Worm (Caenorhabditis elegans): ENCODE data around the gene K07E8.7.

Gene K07E8.7

ce11 chrII:643733-644132 lies 6.4 kb downstream of the K07E8.7 start:
- TF ChIP-seq nhr-12 (tag; optimal IDR thresholded peaks at IDR 0.05), result no peak

DNA sequence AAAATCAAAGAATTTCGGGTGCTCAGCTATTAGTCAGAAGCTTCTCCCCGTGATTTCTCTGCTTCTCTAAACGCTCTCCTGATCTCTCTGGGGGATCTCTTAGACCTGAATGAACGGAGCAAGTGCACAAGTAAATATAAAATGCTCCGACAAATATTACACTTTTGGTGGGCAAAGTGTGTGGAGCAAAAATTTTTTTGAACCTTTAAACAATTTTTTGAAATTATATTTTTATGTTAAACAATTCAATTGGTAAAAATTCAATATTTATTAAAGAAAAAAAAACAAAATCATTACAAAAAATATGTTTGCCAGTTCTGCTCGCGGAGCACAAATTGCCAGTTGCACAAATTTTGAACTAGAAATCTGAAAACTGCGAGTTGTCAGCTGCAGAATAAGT lies 10.7 kb downstream of the K07E8.7 start, which contains the start of gene K07E8.6:
K07E8.6 (minus strand) TSS at position 101 of the 400 bp plus-strand sequence.
- TF ChIP-seq ceh-82 (tag; optimal IDR thresholded peaks at IDR 0.05), result no peak
- no peak for TF ChIP-seq sma-3 (GFP tag; optimal IDR thresholded peaks at IDR 0.05)
- TF ChIP-seq egl-27 (tag; optimal IDR thresholded peaks at IDR 0.05), result no peak
- TF ChIP-seq C34F6.9 (tag; optimal IDR thresholded peaks at IDR 0.05), result peak; percentile 12
- no peak for TF ChIP-seq zag-1 (tag; optimal IDR thresholded peaks at IDR 0.05)
- TF ChIP-seq ztf-4 (tag; optimal IDR thresholded peaks at IDR 0.05), result no peak

DNA sequence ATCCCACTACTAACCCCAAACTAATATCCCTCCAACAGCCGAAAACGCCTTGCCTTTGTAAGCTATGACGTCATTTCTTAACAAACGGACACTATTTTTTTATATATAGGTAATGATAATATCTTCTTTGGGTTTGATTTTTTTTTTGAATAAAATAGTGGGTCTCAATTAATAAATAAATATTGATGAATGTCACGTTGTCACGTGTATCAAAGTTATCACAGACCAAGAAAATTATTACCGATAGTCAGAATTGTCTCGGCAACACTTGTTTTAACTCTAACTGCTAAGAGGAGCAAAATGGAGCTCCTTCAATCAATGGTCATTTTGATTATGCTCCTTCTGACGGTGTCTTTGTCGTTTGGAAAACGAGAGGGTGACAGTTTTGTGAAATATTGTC lies 16.2 kb downstream of the K07E8.7 start, which contains the start of gene T04B8.1:
T04B8.1 (plus strand) TSS at position 301 of the 400 bp plus-strand sequence.
- TF ChIP-seq nhr-129 (tag; optimal IDR thresholded peaks at IDR 0.05), result no peak
- TF ChIP-seq nhr-237 (tag; optimal IDR thresholded peaks at IDR 0.05), result no peak
- no peak for TF ChIP-seq alr-1 (tag; optimal IDR thresholded peaks at IDR 0.05)
- no peak for TF ChIP-seq lsy-2 (tag; optimal IDR thresholded peaks at IDR 0.05)
- TF ChIP-seq aly-2 (tag; optimal IDR thresholded peaks at IDR 0.05), result no peak
- TF ChIP-seq nhr-6 (tag; optimal IDR thresholded peaks at IDR 0.05), result no peak
- TF ChIP-seq dmd-4 (tag; optimal IDR thresholded peaks at IDR 0.05), result no peak

ce11 chrII:627913-628312 lies 22.3 kb downstream of the K07E8.7 start:
- TF ChIP-seq nhr-129 (tag; optimal IDR thresholded peaks at IDR 0.05) (no peak), nhr-237 (tag; optimal IDR thresholded peaks at IDR 0.05) (no peak), lsy-2 (tag; optimal IDR thresholded peaks at IDR 0.05) (no peak), lin-39 (tag; optimal IDR thresholded peaks at IDR 0.05) (no peak), mbf-1 (tag; optimal IDR thresholded peaks at IDR 0.05) (no peak), nhr-6 (tag; optimal IDR thresholded peaks at IDR 0.05) (no peak), fos-1 (tag; optimal IDR thresholded peaks at IDR 0.05) (no peak), mab-5 (tag; optimal IDR thresholded peaks at IDR 0.05) (no peak), gmeb-1 (tag; optimal IDR thresholded peaks at IDR 0.05) (no peak), lin-11 (tag; optimal IDR thresholded peaks at IDR 0.05) (no peak), C34F6.9 (tag; optimal IDR thresholded peaks at IDR 0.05) (no peak), zag-1 (tag; optimal IDR thresholded peaks at IDR 0.05) (no peak), aly-2 (tag; optimal IDR thresholded peaks at IDR 0.05) (no peak), unc-39 (tag; optimal IDR thresholded peaks at IDR 0.05) (no peak), nhr-10 (tag; optimal IDR thresholded peaks at IDR 0.05) (no peak), nhr-23 (tag; optimal IDR thresholded peaks at IDR 0.05) (no peak), ztf-1 (GFP tag; conservative IDR thresholded peaks at IDR 0.05) (no peak), ztf-4 (tag; optimal IDR thresholded peaks at IDR 0.05) (no peak)

DNA sequence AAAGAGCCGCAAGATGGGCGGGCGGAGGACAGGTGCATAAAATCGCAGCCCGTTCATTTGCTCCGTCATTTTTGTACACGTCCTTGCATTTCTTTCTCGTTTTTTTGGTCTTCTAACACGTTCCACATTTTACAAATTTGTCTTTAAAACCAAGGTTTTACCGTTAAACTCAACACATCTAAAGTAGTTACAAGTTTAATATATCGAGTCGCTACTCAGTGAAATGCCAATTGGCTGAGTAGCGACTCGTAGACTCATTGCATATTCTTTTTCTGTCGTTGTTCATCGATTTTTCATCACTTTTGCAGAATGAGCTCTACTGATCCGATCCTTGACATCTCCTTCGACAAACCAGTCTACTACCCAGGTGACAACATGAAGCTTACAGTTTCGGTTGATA lies 23.0 kb downstream of the K07E8.7 start, which contains the start of gene arrd-1:
arrd-1 (plus strand) TSS at position 301 of the 400 bp plus-strand sequence.
- no peak for TF ChIP-seq ZK546.5 (tag; optimal IDR thresholded peaks at IDR 0.05)
- no peak for TF ChIP-seq peb-1 (tag; optimal IDR thresholded peaks at IDR 0.05)
- TF ChIP-seq nhr-10 (tag; optimal IDR thresholded peaks at IDR 0.05), result no peak
- TF ChIP-seq unc-62 (GFP tag; optimal IDR thresholded peaks at IDR 0.05), result no peak
- TF ChIP-seq sma-9 (GFP tag; optimal IDR thresholded peaks at IDR 0.05), result no peak
- no peak for TF ChIP-seq sma-9 (tag; optimal IDR thresholded peaks at IDR 0.05)
- TF ChIP-seq ztf-11 (tag; optimal IDR thresholded peaks at IDR 0.05), result no peak
- no peak for TF ChIP-seq ceh-16 (tag; optimal IDR thresholded peaks at IDR 0.05)
- TF ChIP-seq lsy-2 (tag; optimal IDR thresholded peaks at IDR 0.05), result no peak
- TF ChIP-seq ztf-4 (tag; optimal IDR thresholded peaks at IDR 0.05), result no peak
- TF ChIP-seq zag-1 (tag; optimal IDR thresholded peaks at IDR 0.05), result no peak
- TF ChIP-seq fos-1 (tag; optimal IDR thresholded peaks at IDR 0.05), result no peak
- TF ChIP-seq nhr-129 (tag; optimal IDR thresholded peaks at IDR 0.05), result no peak
- no peak for TF ChIP-seq nhr-23 (tag; optimal IDR thresholded peaks at IDR 0.05)

DNA sequence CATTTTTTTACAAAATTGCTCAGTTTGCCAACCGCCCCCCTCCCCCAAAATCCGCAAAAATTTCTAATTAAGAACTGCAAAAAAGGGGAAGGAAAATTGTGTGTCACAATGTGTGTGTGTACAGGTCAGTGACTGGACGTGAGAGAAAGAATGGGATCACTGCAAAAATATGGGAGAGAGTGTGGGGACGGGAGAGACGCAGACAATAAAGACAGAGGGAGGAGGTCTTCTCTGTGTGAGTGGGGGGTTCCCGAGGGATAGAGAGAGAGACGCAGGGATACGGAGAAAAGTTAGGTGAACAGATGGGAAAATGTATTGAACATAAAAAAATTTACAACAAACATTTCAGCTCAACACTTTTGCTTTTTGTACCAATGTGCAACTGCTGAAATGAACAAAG lies 24.2 kb downstream of the K07E8.7 start:
- TF ChIP-seq gmeb-1 (tag; optimal IDR thresholded peaks at IDR 0.05), result peak; percentile 53
- TF ChIP-seq sma-9 (GFP tag; optimal IDR thresholded peaks at IDR 0.05), result peak; percentile 59
- TF ChIP-seq sma-9 (tag; optimal IDR thresholded peaks at IDR 0.05), result no peak
- peak; percentile 73 for TF ChIP-seq nhr-25 (tag; optimal IDR thresholded peaks at IDR 0.05)
- TF ChIP-seq sma-3 (GFP tag; optimal IDR thresholded peaks at IDR 0.05), result peak; percentile 56
- peak; percentile 74 for TF ChIP-seq F13H6.1 (tag; optimal IDR thresholded peaks at IDR 0.05)
- peak; percentile 46 for TF ChIP-seq C34F6.9 (tag; optimal IDR thresholded peaks at IDR 0.05)
- peak; percentile 3 for TF ChIP-seq crh-2 (tag; optimal IDR thresholded peaks at IDR 0.05)
- TF ChIP-seq blmp-1 (tag; optimal IDR thresholded peaks at IDR 0.05; ENCODE audit: insufficient read depth), result peak; percentile 4
- TF ChIP-seq fos-1 (tag; optimal IDR thresholded peaks at IDR 0.05), result peak; percentile 63
- no peak for TF ChIP-seq ceh-82 (tag; optimal IDR thresholded peaks at IDR 0.05)
- TF ChIP-seq nhr-129 (tag; optimal IDR thresholded peaks at IDR 0.05), result peak; percentile 36
- TF ChIP-seq egl-27 (tag; optimal IDR thresholded peaks at IDR 0.05), result peak; percentile 1
- no peak for TF ChIP-seq sem-4 (tag; optimal IDR thresholded peaks at IDR 0.05)
- no peak for TF ChIP-seq nhr-12 (tag; optimal IDR thresholded peaks at IDR 0.05)

Measured in whole organism, L2 larva.